Worm (Caenorhabditis elegans) whole organism, L4/young adult: ENCODE measurements around the gene ZK896.5.
"Not testable (repeated sequence)": the region's sequence is repeated elsewhere in the genome, so short reads cannot be mapped to it uniquely, and the experiment has no call there.

Experiments used
- W03F9.2 ChIP-seq: fragments of 150-350 bp; optimal IDR thresholded peaks from 2 replicates; lab custom pipeline; 2014; ENCODE audit warnings: missing biosample characterization, missing genetic modification characterization
- dao-5 ChIP-seq: sonication (generic microtip); optimal IDR thresholded peaks from 2 replicates; lab custom pipeline; 2016; ENCODE audit warnings: missing genotype, missing genetic modification characterization, moderate library complexity, missing compliant biosample characterization
- him-1 ChIP-seq: sonication (generic microtip); optimal IDR thresholded peaks from 2 replicates; lab custom pipeline; 2016; ENCODE audit warnings: missing genotype, missing genetic modification reagents, missing genetic modification characterization, missing compliant biosample characterization

The ZK896.5 gene

DNA sequence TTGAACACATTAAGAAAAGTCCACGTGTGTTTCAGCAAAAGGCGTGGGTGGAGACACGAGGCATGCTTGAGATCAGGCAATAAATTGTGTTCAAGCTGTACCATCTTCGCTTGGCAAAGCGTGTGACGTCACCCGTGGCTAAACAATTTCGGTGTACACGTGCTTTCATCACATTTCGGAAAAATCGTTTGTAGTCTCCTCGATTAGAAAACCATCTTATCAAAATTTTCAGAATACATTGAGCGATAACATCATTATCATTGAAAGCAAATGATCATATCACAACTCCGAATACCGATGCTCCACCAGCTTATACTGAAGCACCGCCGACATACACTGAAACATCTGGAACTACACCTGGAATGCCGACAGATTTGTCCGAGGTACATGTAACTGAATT is 22.2 kb upstream of the ZK896.5 start:
- TF ChIP-seq him-1 (tag; lab: Kevin White, UChicago) = no peak
- TF ChIP-seq W03F9.2 = no peak
- no peak for TF ChIP-seq dao-5

DNA sequence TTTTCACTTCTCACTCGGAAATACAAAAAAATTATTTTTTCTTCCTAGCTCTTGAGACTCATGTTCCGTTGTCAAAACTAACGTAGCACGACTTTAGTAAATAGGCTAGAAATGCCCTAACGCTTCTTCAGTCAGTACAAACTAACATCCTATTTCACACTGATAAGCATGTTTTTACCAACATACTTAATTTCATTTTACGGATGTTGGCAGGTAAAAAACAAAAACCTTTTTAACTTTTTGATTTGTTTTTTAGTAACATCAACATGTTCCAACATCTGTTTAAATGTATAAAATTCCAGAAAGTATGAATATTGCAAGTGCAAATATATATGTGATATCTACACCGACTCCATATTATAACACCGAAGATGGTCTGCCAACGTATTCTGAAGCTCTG is 20.8 kb upstream of the ZK896.5 start, which contains the start of gene K08D8.10:
Gene K08D8.10 (plus strand): TSS at position 301 of the 400 bp plus-strand sequence.
- no peak for TF ChIP-seq dao-5
- no peak for TF ChIP-seq him-1 (tag; lab: Kevin White, UChicago)
- TF ChIP-seq W03F9.2 = no peak

- TF ChIP-seq dao-5 (no peak), him-1 (tag; lab: Kevin White, UChicago) (no peak), W03F9.2 (no peak)
Observed at ce11 chrIV:12899392-12899791, 19.9 kb upstream of the ZK896.5 start, which contains the start of gene K08D8.9. Gene K08D8.9, plus strand, starts transcription at chrIV:12899692.

- TF ChIP-seq dao-5 (no peak), him-1 (tag; lab: Kevin White, UChicago) (no peak), W03F9.2 (no peak)
Observed at ce11 chrIV:12898823-12899222, 19.4 kb upstream of the ZK896.5 start.

DNA sequence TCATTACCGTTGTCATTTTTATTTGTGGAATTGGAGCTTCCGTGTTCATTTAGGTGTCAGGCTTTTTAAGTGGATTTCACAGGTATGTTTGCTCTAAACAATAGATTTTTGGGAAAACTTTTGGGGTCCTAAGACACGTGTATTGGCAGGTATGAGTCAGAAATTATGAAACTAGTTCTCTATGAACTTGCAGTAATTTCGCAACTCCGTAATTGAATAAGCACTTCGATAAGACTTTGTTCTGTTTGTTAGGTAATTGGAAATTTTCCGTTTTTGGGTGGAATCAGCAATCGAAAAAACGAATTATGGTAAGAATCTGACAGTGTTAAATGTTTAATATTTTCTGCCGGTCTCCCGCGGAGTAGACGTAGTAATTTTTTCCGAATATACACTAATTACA is 17.7 kb upstream of the ZK896.5 start:
- TF ChIP-seq him-1 (tag; lab: Kevin White, UChicago) = no peak
- no peak for TF ChIP-seq W03F9.2
- no peak for TF ChIP-seq dao-5

- TF ChIP-seq dao-5 = no peak
- no peak for TF ChIP-seq him-1 (tag; lab: Kevin White, UChicago)
- no peak for TF ChIP-seq W03F9.2
Observed at ce11 chrIV:12896371-12896882, 17.0 kb upstream of the ZK896.5 start, which contains the start of gene K08D8.7. Gene K08D8.7, plus strand, starts transcription at chrIV:12896832.

DNA sequence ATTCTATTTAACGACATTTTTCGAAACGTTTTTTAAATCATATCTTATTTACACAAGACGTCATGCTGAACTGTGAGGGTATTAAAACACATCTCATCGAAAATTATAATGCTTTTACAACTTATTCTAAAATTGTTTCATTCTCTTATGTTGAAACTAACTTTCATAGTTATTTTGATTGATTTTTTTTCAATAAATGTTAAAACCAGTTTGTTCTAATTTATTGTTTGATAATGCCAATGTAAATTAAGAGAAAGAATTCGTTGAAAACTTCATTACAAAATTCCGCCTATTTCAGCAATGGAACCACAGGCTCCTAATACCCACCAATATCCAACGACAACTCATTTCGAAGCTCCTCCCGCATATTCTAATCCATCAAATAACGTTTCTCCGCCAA is 15.6 kb upstream of the ZK896.5 start, which contains the start of gene K08D8.11:
Gene K08D8.11 (plus strand): TSS at position 301 of the 400 bp plus-strand sequence.
- TF ChIP-seq him-1 (tag; lab: Kevin White, UChicago) (no peak), W03F9.2 (no peak), dao-5 (no peak)

ce11 chrIV:12893166-12893565 is 13.7 kb upstream of the ZK896.5 start, which contains the start of gene K08D8.12:
Gene K08D8.12, plus strand, starts transcription at chrIV:12893466.
- no peak for TF ChIP-seq W03F9.2
- TF ChIP-seq dao-5 = no peak
- no peak for TF ChIP-seq him-1 (tag; lab: Kevin White, UChicago)

DNA sequence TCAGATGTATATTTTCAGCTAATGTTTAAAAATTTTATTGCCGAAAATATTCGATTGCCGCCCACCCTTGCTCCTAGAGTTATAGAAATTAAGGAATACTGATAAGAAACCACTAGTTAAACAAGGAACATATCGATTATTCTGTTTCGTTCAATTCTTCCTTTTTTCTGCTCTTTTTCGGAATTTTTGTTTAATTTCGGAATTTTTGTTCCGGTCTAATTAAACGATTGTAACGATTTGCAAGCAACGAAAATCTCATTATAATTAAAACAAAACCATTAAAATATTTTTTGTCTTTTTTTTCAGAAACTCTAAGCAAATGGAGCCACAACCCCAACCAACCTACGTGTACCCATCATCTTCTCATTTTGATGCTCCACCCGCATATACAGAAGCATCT is 12.7 kb upstream of the ZK896.5 start, which contains the start of gene K08D8.1:
Gene K08D8.1 (plus strand): TSS at position 301 of the 400 bp plus-strand sequence.
- TF ChIP-seq dao-5 = no peak
- no peak for TF ChIP-seq him-1 (tag; lab: Kevin White, UChicago)
- TF ChIP-seq W03F9.2 = no peak

DNA sequence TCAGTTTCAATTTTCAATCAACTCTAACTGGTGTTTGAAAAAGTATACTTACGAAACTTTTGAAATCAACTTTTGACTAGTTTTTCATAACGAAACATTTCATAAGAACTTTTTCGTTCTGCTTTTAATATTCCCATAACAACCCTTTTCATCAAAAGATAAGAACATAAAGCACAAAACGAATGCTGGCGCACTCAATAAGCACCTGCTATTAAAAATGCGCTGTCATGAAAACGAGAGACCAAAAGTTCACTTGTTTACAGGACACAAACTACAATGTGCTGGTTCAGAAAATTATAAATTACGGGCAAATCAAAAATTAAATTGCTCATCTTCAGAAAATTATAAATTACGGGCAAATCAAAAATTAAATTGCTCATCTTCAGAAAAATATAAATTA is 11.6 kb upstream of the ZK896.5 start:
- TF ChIP-seq him-1 (tag; lab: Kevin White, UChicago) (no peak), W03F9.2 (no peak), dao-5 (no peak)

DNA sequence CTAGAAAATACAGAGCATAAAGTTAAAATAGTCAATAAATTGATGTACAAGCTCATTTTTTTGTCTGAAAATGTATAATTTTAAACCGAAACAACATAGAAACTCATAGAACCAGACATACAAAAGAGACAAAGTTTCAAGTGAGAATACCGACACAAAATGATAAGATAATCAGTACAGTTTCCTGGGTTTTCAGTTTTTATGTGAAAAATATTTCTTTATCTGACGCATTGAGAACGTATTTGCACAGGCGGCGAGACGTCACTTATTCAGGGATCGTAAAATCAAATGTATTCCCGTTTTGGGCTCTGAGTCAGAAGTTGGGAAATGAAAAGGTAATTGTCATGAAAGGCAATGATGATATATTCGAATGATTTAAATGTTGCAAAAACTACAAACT is 11.0 kb upstream of the ZK896.5 start, which contains the start of gene K08D8.6:
Gene K08D8.6 (minus strand): TSS at position 64 of the 400 bp plus-strand sequence.
- TF ChIP-seq dao-5 (no peak), W03F9.2 (no peak), him-1 (tag; lab: Kevin White, UChicago) (no peak)

ce11 chrIV:12886012-12886411 is 6.6 kb upstream of the ZK896.5 start:
- no peak for TF ChIP-seq W03F9.2
- TF ChIP-seq him-1 (tag; lab: Kevin White, UChicago) = no peak
- no peak for TF ChIP-seq dao-5

DNA sequence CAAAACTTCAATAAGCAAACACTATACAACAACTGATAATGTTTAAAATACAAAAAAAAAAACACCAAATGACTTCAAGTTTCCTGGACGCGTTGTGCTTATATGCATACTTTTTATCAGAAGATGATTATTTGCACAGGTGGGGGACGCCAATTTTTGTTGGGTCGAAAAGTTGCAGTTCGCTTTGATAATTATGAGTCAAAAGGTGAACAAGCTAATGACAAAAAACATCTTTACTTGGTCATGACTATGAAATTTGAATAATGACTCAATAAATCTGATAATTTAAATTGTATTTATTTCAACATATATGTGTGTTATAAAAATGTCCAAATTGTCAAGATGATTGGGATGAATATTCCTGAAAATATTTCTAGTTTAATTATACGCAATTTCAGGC is 3.7 kb upstream of the ZK896.5 start, which contains the start of gene ZK896.4:
Gene ZK896.4 (minus strand): TSS at position 101 of the 400 bp plus-strand sequence.
- TF ChIP-seq W03F9.2 (no peak), him-1 (tag; lab: Kevin White, UChicago) (no peak), dao-5 (no peak)

ce11 chrIV:12876558-12876957 is 2.9 kb downstream of the ZK896.5 start:
- TF ChIP-seq W03F9.2 (no peak), dao-5 (no peak), him-1 (tag; lab: Kevin White, UChicago) (no peak)

DNA sequence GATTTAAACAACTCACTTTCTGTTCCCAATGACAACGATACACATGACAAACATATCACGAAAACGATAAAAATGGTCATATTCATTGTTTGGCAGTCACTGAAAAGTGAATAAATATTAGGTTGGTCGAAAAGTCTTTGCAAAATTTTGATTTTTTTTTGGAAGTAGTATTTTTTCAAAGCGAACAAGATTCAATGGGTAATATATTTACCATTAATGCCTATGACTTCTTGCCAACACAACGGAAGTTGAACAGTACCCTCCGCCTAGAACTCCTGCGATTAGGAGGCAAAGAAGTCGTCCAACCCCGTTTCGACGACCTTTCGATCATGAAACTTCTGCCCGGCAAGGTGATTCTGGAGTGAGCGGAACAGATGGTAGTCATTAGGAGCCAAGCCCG is 4.2 kb downstream of the ZK896.5 start, which contains the start of gene ZK896.1:
Gene ZK896.1 (minus strand): TSS at position 101 of the 400 bp plus-strand sequence.
- TF ChIP-seq W03F9.2; him-1 (tag; lab: Kevin White, UChicago); dao-5: not testable (repeated sequence)
